Fruit fly (Drosophila melanogaster) whole organism, pupa: Measurements from ENCODE around the gene CG10560.
"Not testable (repeated sequence)": the region's sequence is repeated elsewhere in the genome, so short reads cannot be mapped to it uniquely, and the experiment has no call there.

Experiments
- CG15710 ChIP-seq: fragments of 200-800 bp; sonication (Bioruptor generic); optimal IDR thresholded peaks from 2 replicates; lab custom pipeline; 2018; ENCODE audit warnings: missing biosample characterization, mild to moderate bottlenecking, missing genetic modification characterization, moderate library complexity
- EcR ChIP-seq: fragments of 200-800 bp; sonication (Bioruptor generic); optimal IDR thresholded peaks from 3 replicates; lab custom pipeline; 2019; ENCODE audit warnings: missing biosample characterization, missing genetic modification characterization, mild to moderate bottlenecking, moderate library complexity, missing genetic modification reagents

dm6 chr3R:25328540-25328939 is 8.6 kb upstream of the CG10560 start:
- not testable (repeated sequence) for TF ChIP-seq EcR (GFP tag; lab: Kevin White, UChicago); CG15710 (tag; lab: Kevin White, UChicago)
